Fruit fly (Drosophila melanogaster) whole organism, prepupa: ENCODE results near the gene Art9.

Experiments used
- Blimp-1 ChIP-seq: fragments of 200-800 bp; sonication (Bioruptor generic); optimal IDR thresholded peaks from 3 replicates; lab custom pipeline; 2017; ENCODE audit warnings: missing biosample characterization, missing genetic modification characterization, mild to moderate bottlenecking, moderate library complexity, missing genetic modification reagents
- CG10669 ChIP-seq: fragments of 200-800 bp; sonication (Bioruptor generic); optimal IDR thresholded peaks from 3 replicates; lab custom pipeline; 2018; ENCODE audit warnings: missing biosample characterization, mild to moderate bottlenecking, missing genetic modification characterization, moderate library complexity
- CG11762 ChIP-seq: fragments of 200-800 bp; sonication (Bioruptor generic); optimal IDR thresholded peaks from 3 replicates; lab custom pipeline; 2016; ENCODE audit warnings: missing biosample characterization, missing genetic modification characterization; ENCODE audit not compliant: insufficient read depth
- CG11902 ChIP-seq: fragments of 200-800 bp; sonication (Bioruptor generic); optimal IDR thresholded peaks from 3 replicates; lab custom pipeline; 2016; ENCODE audit warnings: missing biosample characterization, missing genetic modification characterization
- CG15336 ChIP-seq: fragments of 200-800 bp; sonication (Bioruptor generic); IDR thresholded peaks from 2 replicates; pipeline ENCODE4 v1.3.6; 2022; ENCODE audit warnings: missing biosample characterization, missing genetic modification characterization
- CG16779 ChIP-seq: fragments of 200-800 bp; sonication (Bioruptor generic); optimal IDR thresholded peaks from 3 replicates; lab custom pipeline; 2017; ENCODE audit warnings: missing biosample characterization, mild to moderate bottlenecking, missing genetic modification characterization
- CG3032 ChIP-seq: fragments of 200-800 bp; optimal IDR thresholded peaks from 2 replicates; lab custom pipeline; 2019; ENCODE audit warnings: missing biosample characterization, mild to moderate bottlenecking, missing genetic modification characterization, moderate library complexity
- CG31627 ChIP-seq: fragments of 200-800 bp; sonication (Bioruptor generic); optimal IDR thresholded peaks from 3 replicates; lab custom pipeline; 2016; ENCODE audit warnings: missing biosample characterization, missing genetic modification characterization
- CG32006 ChIP-seq: fragments of 200-800 bp; sonication (Bioruptor generic); optimal IDR thresholded peaks from 3 replicates; lab custom pipeline; 2017; ENCODE audit warnings: missing biosample characterization, mild to moderate bottlenecking, missing genetic modification characterization
- CG34406 ChIP-seq: fragments of 200-800 bp; sonication (Bioruptor generic); optimal IDR thresholded peaks from 3 replicates; lab custom pipeline; 2016; ENCODE audit warnings: missing biosample characterization, missing genetic modification characterization
- CG3919 ChIP-seq: fragments of 200-800 bp; sonication (Bioruptor generic); optimal IDR thresholded peaks from 3 replicates; lab custom pipeline; 2016; ENCODE audit warnings: missing biosample characterization, missing genetic modification characterization
- CG4318 ChIP-seq: fragments of 200-800 bp; sonication (Bioruptor generic); optimal IDR thresholded peaks from 3 replicates; lab custom pipeline; 2017; ENCODE audit warnings: missing biosample characterization, mild to moderate bottlenecking, missing genetic modification characterization
- CG6163 ChIP-seq: fragments of 200-800 bp; sonication (Bioruptor generic); IDR thresholded peaks from 3 replicates; pipeline ENCODE4 v1.3.6; 2022; ENCODE audit warnings: missing biosample characterization, missing genetic modification characterization
- CG6792 ChIP-seq: fragments of 200-800 bp; sonication (Bioruptor generic); optimal IDR thresholded peaks from 3 replicates; lab custom pipeline; 2016; ENCODE audit warnings: missing biosample characterization, missing genetic modification characterization
- CG6854 ChIP-seq: fragments of 200-800 bp; sonication (Bioruptor generic); optimal IDR thresholded peaks from 2 replicates; lab custom pipeline; 2017; ENCODE audit warnings: missing biosample characterization, mild to moderate bottlenecking, missing genetic modification characterization
- CG8119 ChIP-seq: fragments of 200-800 bp; sonication (Bioruptor generic); IDR thresholded peaks from 3 replicates; pipeline ENCODE4 v1.3.6; 2022; ENCODE audit warnings: missing biosample characterization, missing genetic modification characterization
- CG8319 ChIP-seq: fragments of 200-800 bp; sonication (Bioruptor generic); optimal IDR thresholded peaks from 3 replicates; lab custom pipeline; 2016; ENCODE audit warnings: missing biosample characterization, missing genetic modification characterization
- CG8632 ChIP-seq: fragments of 200-800 bp; sonication (Bioruptor generic); optimal IDR thresholded peaks from 3 replicates; lab custom pipeline; 2016; ENCODE audit warnings: missing biosample characterization, missing genetic modification characterization
- Eip75B ChIP-seq: fragments of 200-800 bp; sonication (Bioruptor generic); optimal IDR thresholded peaks from 3 replicates; lab custom pipeline; 2016; ENCODE audit warnings: missing biosample characterization, missing genetic modification characterization
- Eip78C ChIP-seq: fragments of 200-800 bp; sonication (Bioruptor generic); peaks from one replicate; lab custom pipeline; 2016; ENCODE audit warnings: missing biosample characterization, missing genetic modification characterization
- Eip93F ChIP-seq: fragments of 200-800 bp; sonication (Bioruptor generic); optimal IDR thresholded peaks from 2 replicates; lab custom pipeline; 2016; ENCODE audit warnings: missing biosample characterization, mild to moderate bottlenecking, missing genetic modification characterization
- Ets96B ChIP-seq: fragments of 200-800 bp; optimal IDR thresholded peaks from 2 replicates; lab custom pipeline; 2019; ENCODE audit warnings: missing biosample characterization, mild to moderate bottlenecking, missing genetic modification characterization, moderate library complexity
- Hr39 ChIP-seq: fragments of 200-800 bp; sonication (Bioruptor generic); optimal IDR thresholded peaks from 2 replicates; lab custom pipeline; 2016; ENCODE audit warnings: missing biosample characterization, missing genetic modification characterization
- Hr4 ChIP-seq: fragments of 200-800 bp; sonication (Bioruptor generic); optimal IDR thresholded peaks from 3 replicates; lab custom pipeline; 2016; ENCODE audit warnings: missing biosample characterization, missing genetic modification characterization
- Lpt ChIP-seq: fragments of 200-800 bp; sonication (Bioruptor generic); optimal IDR thresholded peaks from 3 replicates; lab custom pipeline; 2016; ENCODE audit warnings: missing biosample characterization, missing genetic modification characterization
- Met ChIP-seq: fragments of 200-800 bp; sonication (Bioruptor generic); optimal IDR thresholded peaks from 3 replicates; lab custom pipeline; 2016; ENCODE audit warnings: missing biosample characterization, missing genetic modification characterization
- OdsH ChIP-seq: fragments of 200-800 bp; sonication (Bioruptor generic); optimal IDR thresholded peaks from 3 replicates; lab custom pipeline; 2016; ENCODE audit warnings: missing biosample characterization, missing genetic modification characterization
- Smox ChIP-seq: fragments of 200-800 bp; sonication (Bioruptor generic); optimal IDR thresholded peaks from 3 replicates; lab custom pipeline; 2016; ENCODE audit warnings: missing biosample characterization, missing genetic modification characterization
- Sox102F ChIP-seq: fragments of 200-800 bp; sonication (Bioruptor generic); optimal IDR thresholded peaks from 2 replicates; lab custom pipeline; 2016; ENCODE audit warnings: missing biosample characterization, mild to moderate bottlenecking, missing genetic modification characterization
- Sox14 ChIP-seq: fragments of 200-800 bp; sonication (Bioruptor generic); optimal IDR thresholded peaks from 3 replicates; lab custom pipeline; 2016; ENCODE audit warnings: missing biosample characterization, missing genetic modification characterization
- Sox15 ChIP-seq: fragments of 200-800 bp; sonication (Bioruptor generic); optimal IDR thresholded peaks from 3 replicates; lab custom pipeline; 2016; ENCODE audit warnings: missing biosample characterization, missing genetic modification characterization
- achi ChIP-seq: fragments of 200-800 bp; sonication (Bioruptor generic); optimal IDR thresholded peaks from 3 replicates; lab custom pipeline; 2016; ENCODE audit warnings: missing biosample characterization, missing genetic modification characterization
- acj6 ChIP-seq: fragments of 200-800 bp; sonication (Bioruptor generic); optimal IDR thresholded peaks from 3 replicates; lab custom pipeline; 2016; ENCODE audit warnings: missing biosample characterization, missing genetic modification characterization
- dac ChIP-seq: fragments of 200-800 bp; sonication (Bioruptor generic); optimal IDR thresholded peaks from 2 replicates; lab custom pipeline; 2017; ENCODE audit warnings: missing biosample characterization, mild to moderate bottlenecking, missing genetic modification characterization
- dsx ChIP-seq: fragments of 200-800 bp; optimal IDR thresholded peaks from 3 replicates; lab custom pipeline; 2019; ENCODE audit warnings: missing biosample characterization, mild to moderate bottlenecking, missing genetic modification characterization, moderate library complexity; ENCODE audit not compliant: poor library complexity, severe bottlenecking
- eg ChIP-seq: fragments of 200-800 bp; sonication (Bioruptor generic); IDR thresholded peaks from 3 replicates; pipeline ENCODE4 v1.3.6; 2022; ENCODE audit warnings: missing biosample characterization, missing genetic modification characterization
- fd59A ChIP-seq: fragments of 200-800 bp; sonication (Bioruptor generic); optimal IDR thresholded peaks from 2 replicates; lab custom pipeline; 2017; ENCODE audit warnings: missing biosample characterization, mild to moderate bottlenecking, missing genetic modification characterization, missing genetic modification reagents
- fd85E ChIP-seq: fragments of 200-800 bp; sonication (Bioruptor generic); optimal IDR thresholded peaks from 3 replicates; lab custom pipeline; 2016; ENCODE audit warnings: missing biosample characterization, missing genetic modification characterization
- fkh ChIP-seq: fragments of 200-800 bp; sonication (Bioruptor generic); optimal IDR thresholded peaks from 3 replicates; lab custom pipeline; 2017; ENCODE audit warnings: missing biosample characterization, mild to moderate bottlenecking, missing genetic modification characterization, moderate library complexity
- lz ChIP-seq: fragments of 200-800 bp; sonication (Bioruptor generic); optimal IDR thresholded peaks from 3 replicates; lab custom pipeline; 2016; ENCODE audit warnings: missing biosample characterization, missing genetic modification characterization
- pdm3 ChIP-seq: fragments of 200-800 bp; sonication (Bioruptor generic); optimal IDR thresholded peaks from 3 replicates; lab custom pipeline; 2016; ENCODE audit warnings: missing biosample characterization, missing genetic modification characterization
- salr ChIP-seq, 2 experiments: fragments of 200-800 bp; sonication (Bioruptor generic); optimal IDR thresholded peaks; 3 replicates each; lab custom pipeline; 2016 to 2018; ENCODE audit warnings: missing biosample characterization in 2 of 2, missing genetic modification characterization in 2 of 2, mild to moderate bottlenecking in 1 of 2
- spab ChIP-seq: fragments of 200-800 bp; sonication (Bioruptor generic); optimal IDR thresholded peaks from 2 replicates; lab custom pipeline; 2017; ENCODE audit warnings: missing biosample characterization, mild to moderate bottlenecking, missing genetic modification characterization, missing genetic modification reagents
- ss ChIP-seq, 2 experiments: fragments of 200-800 bp; sonication (Bioruptor generic); optimal IDR thresholded peaks; 2 replicates in 1 of 2; 3 replicates in 1 of 2; lab custom pipeline; 2017 to 2018; ENCODE audit warnings: mild to moderate bottlenecking in 2 of 2, missing biosample characterization in 2 of 2, missing genetic modification characterization in 2 of 2, moderate library complexity in 1 of 2
- svp ChIP-seq: fragments of 200-800 bp; sonication (Bioruptor generic); peaks from one replicate; lab custom pipeline; 2016; ENCODE audit warnings: missing biosample characterization, missing genetic modification characterization
- topi ChIP-seq: fragments of 200-800 bp; sonication (Bioruptor generic); optimal IDR thresholded peaks from 3 replicates; lab custom pipeline; 2016; ENCODE audit warnings: missing biosample characterization, missing genetic modification characterization
- vri ChIP-seq: fragments of 200-800 bp; sonication (Bioruptor generic); optimal IDR thresholded peaks from 3 replicates; lab custom pipeline; 2016; ENCODE audit warnings: missing biosample characterization, mild to moderate bottlenecking, missing genetic modification characterization

Gene Art9

dm6 chr3R:13916546-13916945, 26.7 kb downstream of the Art9 start (continued):
- TF ChIP-seq salr (GFP tag; optimal IDR thresholded peaks at IDR 0.05; lab: Kevin White, UChicago) = peak; percentile 12 to 24
- TF ChIP-seq svp (GFP tag; lab: Kevin White, UChicago) = peak; percentile 48
- peak; percentile 25 for TF ChIP-seq CG3919 (GFP tag; lab: Kevin White, UChicago)
- TF ChIP-seq CG31627 (GFP tag; lab: Kevin White, UChicago) = peak; percentile 8
- TF ChIP-seq spab (GFP tag; lab: Kevin White, UChicago) = peak; percentile 59
- TF ChIP-seq dsx (GFP tag; lab: Kevin White, UChicago) = peak; percentile 60
- TF ChIP-seq Eip75B (GFP tag; lab: Kevin White, UChicago) = peak; percentile 25
- peak; percentile 7 for TF ChIP-seq Met (GFP tag; lab: Kevin White, UChicago)
- TF ChIP-seq Eip78C (GFP tag; lab: Kevin White, UChicago) = peak; percentile 82
- TF ChIP-seq CG8319 = peak; percentile 3
- peak; percentile 57 for TF ChIP-seq Sox14 (GFP tag; lab: Kevin White, UChicago)
- peak; percentile 26 for TF ChIP-seq lz (GFP tag; lab: Kevin White, UChicago)
- no peak for TF ChIP-seq CG8119
- peak; percentile 46 for TF ChIP-seq pdm3 (GFP tag; lab: Kevin White, UChicago)
- peak; percentile 60 for TF ChIP-seq CG10669 (GFP tag; lab: Kevin White, UChicago)
- peak; percentile 5 for TF ChIP-seq CG34406 (GFP tag; lab: Kevin White, UChicago)
- TF ChIP-seq ss (GFP tag; optimal IDR thresholded peaks at IDR 0.05; lab: Kevin White, UChicago) = peak; percentile 50 to 52

- TF ChIP-seq CG16779 (tag; lab: Kevin White, UChicago) (no peak), dsx (GFP tag; lab: Kevin White, UChicago) (peak; percentile 80), CG11762 (GFP tag; lab: Kevin White, UChicago) (peak; percentile 56), pdm3 (GFP tag; lab: Kevin White, UChicago) (peak; percentile 77), Met (GFP tag; lab: Kevin White, UChicago) (peak; percentile 77), CG8119 (peak; percentile 26; the same call in 1 of the 3 replicates), CG6163 (GFP tag; lab: Robert Waterston, UW) (peak; percentile 84), Eip93F (no peak), Blimp-1 (GFP tag; lab: Kevin White, UChicago) (peak; percentile 44), Eip78C (GFP tag; lab: Kevin White, UChicago) (peak; percentile 92), Smox (GFP tag; lab: Kevin White, UChicago) (peak; percentile 66), CG31627 (GFP tag; lab: Kevin White, UChicago) (peak; percentile 75), CG3032 (tag; lab: Kevin White, UChicago) (peak; percentile 86), spab (GFP tag; lab: Kevin White, UChicago) (peak; percentile 80), achi (GFP tag; lab: Kevin White, UChicago) (peak; percentile 69), Lpt (GFP tag; lab: Kevin White, UChicago) (peak; percentile 32), CG8632 (peak; percentile 63), Sox102F (GFP tag; lab: Kevin White, UChicago) (peak; percentile 57), dac (GFP tag; lab: Kevin White, UChicago) (no peak), Ets96B (peak; percentile 83), CG32006 (GFP tag; lab: Kevin White, UChicago) (peak; percentile 37), Hr4 (GFP tag; lab: Kevin White, UChicago) (peak; percentile 39), CG34406 (GFP tag; lab: Kevin White, UChicago) (peak; percentile 67), OdsH (GFP tag; lab: Kevin White, UChicago) (peak; percentile 76), CG6792 (GFP tag; lab: Kevin White, UChicago) (peak; percentile 77), CG11902 (GFP tag; lab: Kevin White, UChicago) (peak; percentile 66), vri (GFP tag; lab: Kevin White, UChicago) (peak; percentile 36), acj6 (peak; percentile 80), CG4318 (peak; percentile 2), Sox14 (GFP tag; lab: Kevin White, UChicago) (peak; percentile 69), eg (GFP tag; lab: Robert Waterston, UW) (peak; percentile 60; the same call in 2 of the 3 replicates), Sox15 (peak; percentile 56), fd85E (GFP tag; lab: Kevin White, UChicago) (no peak), CG15336 (GFP tag; lab: Robert Waterston, UW) (no peak), ss (GFP tag; optimal IDR thresholded peaks at IDR 0.05; lab: Kevin White, UChicago) (peak; percentile 74 to 86), topi (GFP tag; lab: Kevin White, UChicago) (peak; percentile 78), Hr39 (GFP tag; lab: Kevin White, UChicago) (peak; percentile 70), Eip75B (GFP tag; lab: Kevin White, UChicago) (peak; percentile 70), salr (GFP tag; optimal IDR thresholded peaks at IDR 0.05; lab: Kevin White, UChicago) (peak; percentile 20 to 57), CG8319 (peak; percentile 56), CG6854 (GFP tag; lab: Kevin White, UChicago) (no peak), fkh (GFP tag; lab: Kevin White, UChicago) (no peak), fd59A (GFP tag; lab: Kevin White, UChicago) (peak; percentile 77)
Measured at dm6 chr3R:13915646-13916045, 27.6 kb downstream of the Art9 start.
